Worm (Caenorhabditis elegans): ENCODE data around the gene K09E2.3.

- TF ChIP-seq ztf-29 (GFP tag; IDR thresholded peaks at IDR 0.05): no peak
- TF ChIP-seq flt-1 (GFP tag; IDR thresholded peaks at IDR 0.05): no peak
- TF ChIP-seq tab-1 (GFP tag; IDR thresholded peaks at IDR 0.05): no peak
- no peak for TF ChIP-seq cog-1 (tag; optimal IDR thresholded peaks at IDR 0.05)
- no peak for TF ChIP-seq T22C8.4 (GFP tag; IDR thresholded peaks at IDR 0.05)
- no peak for TF ChIP-seq klf-2 (GFP tag; conservative IDR thresholded peaks at IDR 0.05)
- no peak for TF ChIP-seq ztf-23 (GFP tag; IDR thresholded peaks at IDR 0.05)
These were observed 3.4 kb downstream of the K09E2.3 start for ce11 chrX:8676088-8676779.
